Worm (Caenorhabditis elegans) whole organism, midembryonic: ENCODE measurements around the gene mans-3.

Source experiments
- T22C8.4 ChIP-seq: fragments of 200-800 bp; sonication (Bioruptor generic); IDR thresholded peaks from 2 replicates; pipeline ENCODE4 v1.3.6; 2022; ENCODE audit warnings: missing genetic modification characterization, missing compliant biosample characterization
- cog-1 ChIP-seq: sonication (generic microtip); optimal IDR thresholded peaks from 2 replicates; lab custom pipeline; 2016; ENCODE audit warnings: missing genetic modification characterization, missing compliant biosample characterization
- flt-1 ChIP-seq: fragments of 200-800 bp; sonication (Bioruptor generic); IDR thresholded peaks from 2 replicates; pipeline ENCODE4 v1.3.6; 2022; ENCODE audit warnings: missing genetic modification characterization, missing compliant biosample characterization
- klf-2 ChIP-seq: fragments of 200-800 bp; sonication (Bioruptor generic); conservative IDR thresholded peaks from 2 replicates; pipeline ENCODE4 v1.3.6; 2022; ENCODE audit warnings: missing genetic modification reagents, missing genetic modification characterization, missing compliant biosample characterization
- med-1 ChIP-seq: sonication (generic microtip); optimal IDR thresholded peaks from 2 replicates; lab custom pipeline; 2017; ENCODE audit warnings: missing genetic modification characterization, mild to moderate bottlenecking, missing compliant biosample characterization, antibody characterized with exemption, missing genetic modification reagents; ENCODE audit not compliant: insufficient read depth
- ref-1 ChIP-seq: fragments of 200-800 bp; sonication (Bioruptor generic); conservative IDR thresholded peaks from 2 replicates; pipeline ENCODE4 v1.3.6; 2022; ENCODE audit warnings: missing genetic modification reagents, missing genetic modification characterization, missing compliant biosample characterization
- tab-1 ChIP-seq: fragments of 200-800 bp; sonication (Bioruptor generic); IDR thresholded peaks from 2 replicates; pipeline ENCODE4 v1.3.6; 2022; ENCODE audit warnings: missing genetic modification characterization, missing compliant biosample characterization
- ztf-23 ChIP-seq: fragments of 200-800 bp; sonication (Bioruptor generic); IDR thresholded peaks from 2 replicates; pipeline ENCODE4 v1.3.6; 2022; ENCODE audit warnings: missing genetic modification reagents, missing genetic modification characterization, missing compliant biosample characterization

DNA sequence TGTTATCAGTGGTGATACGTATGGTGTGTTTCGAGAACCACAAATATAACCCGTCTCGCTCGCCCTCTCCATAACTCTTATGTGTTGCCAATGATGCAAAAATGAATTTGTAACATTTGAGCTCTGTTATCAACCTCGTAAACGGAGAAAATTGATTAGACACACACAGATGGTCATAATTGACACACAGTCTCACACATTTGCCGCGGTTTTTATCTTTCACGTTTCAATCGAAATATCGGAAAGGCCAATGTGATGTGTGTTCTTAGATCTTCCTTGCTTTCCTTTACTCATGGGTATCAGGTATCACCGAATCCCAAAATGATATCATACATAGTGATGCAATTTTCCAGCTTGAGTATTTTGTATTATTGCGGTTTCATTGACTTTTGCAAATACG lies 48.4 kb downstream of the mans-3 start:
- TF ChIP-seq med-1 (GFP tag; lab: Kevin White, UChicago) (no peak), ztf-23 (GFP tag; lab: Robert Waterston, UW) (no peak), tab-1 (GFP tag; lab: Robert Waterston, UW) (no peak), klf-2 (GFP tag; lab: Robert Waterston, UW) (no peak), flt-1 (GFP tag; lab: Robert Waterston, UW) (no peak), cog-1 (tag; lab: Kevin White, UChicago) (no peak), ref-1 (GFP tag; lab: Robert Waterston, UW) (no peak), T22C8.4 (GFP tag; lab: Robert Waterston, UW) (no peak)
